Worm (Caenorhabditis elegans): Measurements from ENCODE around the gene F13H10.6.

- TF ChIP-seq zag-1 (tag; optimal IDR thresholded peaks at IDR 0.05) (no peak), ceh-82 (tag; optimal IDR thresholded peaks at IDR 0.05) (no peak), mab-5 (tag; optimal IDR thresholded peaks at IDR 0.05) (no peak), nhr-23 (tag; optimal IDR thresholded peaks at IDR 0.05) (no peak), ama-1 (optimal IDR thresholded peaks at IDR 0.05) (no peak), snpc-4 (tag; optimal IDR thresholded peaks at IDR 0.05) (no peak), egl-27 (tag; optimal IDR thresholded peaks at IDR 0.05) (no peak), nhr-237 (tag; optimal IDR thresholded peaks at IDR 0.05) (no peak), F13H6.1 (tag; optimal IDR thresholded peaks at IDR 0.05) (no peak), fos-1 (tag; optimal IDR thresholded peaks at IDR 0.05) (no peak), lin-13 (GFP tag; optimal IDR thresholded peaks at IDR 0.05) (no peak)
Measured at ce11 chrIV:11029412-11029811, 20.3 kb downstream of the F13H10.6 start, which contains the start of gene hrg-5.

Measured in whole organism, L2 larva.